Worm (Caenorhabditis elegans): ENCODE data around the gene ZK418.10.

ZK418.10 gene

ce11 chrIII:7081488-7081887, 9.0 kb downstream of the ZK418.10 start:
- TF ChIP-seq nhr-80 (tag; optimal IDR thresholded peaks at IDR 0.05): peak; percentile 41
- TF ChIP-seq unc-62 (GFP tag; optimal IDR thresholded peaks at IDR 0.05): peak; percentile 1
- no peak for TF ChIP-seq B0336.3 (GFP tag; IDR thresholded peaks at IDR 0.05)
- no peak for TF ChIP-seq rcor-1 (GFP tag; IDR thresholded peaks at IDR 0.05)
- no peak for TF ChIP-seq die-1 (tag; optimal IDR thresholded peaks at IDR 0.05)
- no peak for TF ChIP-seq B0261.1 (tag; optimal IDR thresholded peaks at IDR 0.05)

- no peak for TF ChIP-seq ZK185.1 (tag; optimal IDR thresholded peaks at IDR 0.05; ENCODE audit: poor library complexity, severe bottlenecking)
- no peak for TF ChIP-seq rcor-1 (GFP tag; IDR thresholded peaks at IDR 0.05)
- no peak for TF ChIP-seq ztf-3 (GFP tag; optimal IDR thresholded peaks at IDR 0.05)
- no peak for TF ChIP-seq pha-4 (tag; optimal IDR thresholded peaks at IDR 0.05)
- no peak for TF ChIP-seq bed-1 (GFP tag; IDR thresholded peaks at IDR 0.05)
- TF ChIP-seq F22D6.2 (tag; optimal IDR thresholded peaks at IDR 0.05): no peak
- no peak for TF ChIP-seq athp-1 (tag; optimal IDR thresholded peaks at IDR 0.05)
- TF ChIP-seq tbp1 (GFP tag; optimal IDR thresholded peaks at IDR 0.05): no peak
- TF ChIP-seq madf-8 (GFP tag; conservative IDR thresholded peaks at IDR 0.05): no peak
- no peak for TF ChIP-seq ceh-58 (GFP tag; IDR thresholded peaks at IDR 0.05)
- no peak for TF ChIP-seq ceh-79 (tag; optimal IDR thresholded peaks at IDR 0.05)
- no peak for TF ChIP-seq nhr-27 (tag; optimal IDR thresholded peaks at IDR 0.05)
- TF ChIP-seq nhr-80 (tag; optimal IDR thresholded peaks at IDR 0.05): no peak
- TF ChIP-seq ceh-91 (GFP tag; IDR thresholded peaks at IDR 0.05): no peak
- no peak for TF ChIP-seq rpc-1 (optimal IDR thresholded peaks at IDR 0.05)
- TF ChIP-seq rpc-1 (tag; optimal IDR thresholded peaks at IDR 0.05): no peak
- TF ChIP-seq ceh-100 (GFP tag; IDR thresholded peaks at IDR 0.05): no peak
- no peak for TF ChIP-seq Y79H2A.3 (GFP tag; conservative IDR thresholded peaks at IDR 0.05)
- no peak for TF ChIP-seq lir-1 (GFP tag; conservative IDR thresholded peaks at IDR 0.05)
Measured at ce11 chrIII:7080689-7081088, 9.8 kb downstream of the ZK418.10 start, which contains the start of gene ZK418.7. Gene ZK418.7 (minus strand): TSS chrIII:7080789.

ce11 chrIII:7078737-7079136, 11.8 kb downstream of the ZK418.10 start, which contains the start of gene ZK418.6:
Gene ZK418.6 (minus strand): TSS chrIII:7078837.
- TF ChIP-seq nhr-90 (tag; optimal IDR thresholded peaks at IDR 0.05): no peak
- no peak for TF ChIP-seq somi-1 (GFP tag; optimal IDR thresholded peaks at IDR 0.05)
- no peak for TF ChIP-seq madf-10 (tag; optimal IDR thresholded peaks at IDR 0.05)
- no peak for TF ChIP-seq pbrm-1 (GFP tag; IDR thresholded peaks at IDR 0.05)
- TF ChIP-seq ceh-91 (GFP tag; IDR thresholded peaks at IDR 0.05): no peak
- TF ChIP-seq fkh-3 (tag; optimal IDR thresholded peaks at IDR 0.05): no peak
- TF ChIP-seq attf-6 (GFP tag; IDR thresholded peaks at IDR 0.05): no peak
- no peak for TF ChIP-seq rec-8 (tag; optimal IDR thresholded peaks at IDR 0.05)
- no peak for TF ChIP-seq rcor-1 (GFP tag; IDR thresholded peaks at IDR 0.05)
- TF ChIP-seq aptf-3 (GFP tag; IDR thresholded peaks at IDR 0.05): no peak
- TF ChIP-seq nhr-120 (GFP tag; IDR thresholded peaks at IDR 0.05): no peak
- no peak for TF ChIP-seq lsy-27 (tag; optimal IDR thresholded peaks at IDR 0.05; ENCODE audit: borderline replicate concordance, insufficient read depth)
- no peak for TF ChIP-seq ccch-3 (GFP tag; optimal IDR thresholded peaks at IDR 0.05)
- TF ChIP-seq hmg-1.2 (GFP tag; IDR thresholded peaks at IDR 0.05): no peak

ce11 chrIII:7076386-7076785, 14.1 kb downstream of the ZK418.10 start, which contains the start of gene ZK418.13:
Gene ZK418.13 (minus strand): TSS chrIII:7076486.
- TF ChIP-seq nhr-120 (GFP tag; IDR thresholded peaks at IDR 0.05) (no peak), dpl-1 (GFP tag; optimal IDR thresholded peaks at IDR 0.05) (no peak), hlh-26 (GFP tag; conservative IDR thresholded peaks at IDR 0.05) (no peak), egrh-3 (GFP tag; IDR thresholded peaks at IDR 0.05) (no peak), hlh-12 (tag; optimal IDR thresholded peaks at IDR 0.05) (no peak), pbrm-1 (GFP tag; IDR thresholded peaks at IDR 0.05) (no peak), bed-2 (GFP tag; IDR thresholded peaks at IDR 0.05) (no peak)
